Worm (Caenorhabditis elegans) whole organism, young adult: ENCODE data around the gene C02F4.4.
A peak's percentile ranks its signal among the peaks of the same experiment; 100 is the strongest.

Experiments
- B0019.2 ChIP-seq: fragments of 200-800 bp; sonication (Bioruptor generic); conservative IDR thresholded peaks from 2 replicates; pipeline ENCODE4 v1.3.6; 2022; ENCODE audit warnings: missing genetic modification reagents, missing genetic modification characterization, missing compliant biosample characterization
- F52B5.7 ChIP-seq: sonication (generic microtip); optimal IDR thresholded peaks from 2 replicates; lab custom pipeline; 2016; ENCODE audit warnings: mild to moderate bottlenecking, missing genetic modification characterization, missing compliant biosample characterization
- F55B11.4 ChIP-seq: sonication (generic microtip); optimal IDR thresholded peaks from 2 replicates; lab custom pipeline; 2016; ENCODE audit warnings: missing compliant biosample characterization, missing genetic modification characterization, borderline replicate concordance; ENCODE audit not compliant: insufficient read depth
- F57A8.1 ChIP-seq: fragments of 200-800 bp; sonication (Bioruptor generic); optimal IDR thresholded peaks from 2 replicates; lab custom pipeline; 2018; ENCODE audit warnings: mild to moderate bottlenecking, missing genetic modification characterization, moderate library complexity, missing compliant biosample characterization
- K11D2.4 ChIP-seq: fragments of 200-800 bp; sonication (Bioruptor generic); IDR thresholded peaks from 2 replicates; pipeline ENCODE4 v1.3.6; 2022; ENCODE audit warnings: missing genetic modification reagents, missing genetic modification characterization, missing compliant biosample characterization
- Y67H2A.10 ChIP-seq: fragments of 200-800 bp; sonication (Bioruptor generic); conservative IDR thresholded peaks from 2 replicates; pipeline ENCODE4 v1.3.6; 2022; ENCODE audit warnings: missing genetic modification reagents, missing genetic modification characterization, missing compliant biosample characterization
- aptf-2 ChIP-seq: fragments of 200-800 bp; sonication (Bioruptor generic); conservative IDR thresholded peaks from 2 replicates; pipeline ENCODE4 v1.3.6; 2022; ENCODE audit warnings: missing genetic modification reagents, missing genetic modification characterization, missing compliant biosample characterization
- aptf-3 ChIP-seq: fragments of 200-800 bp; sonication (Bioruptor generic); IDR thresholded peaks from 2 replicates; pipeline ENCODE4 v1.3.6; 2022; ENCODE audit warnings: missing genetic modification characterization, missing compliant biosample characterization
- atf-7 ChIP-seq: sonication (generic microtip); optimal IDR thresholded peaks from 2 replicates; lab custom pipeline; 2017; ENCODE audit warnings: mild to moderate bottlenecking, missing genetic modification characterization, missing compliant biosample characterization
- bed-2 ChIP-seq: fragments of 200-800 bp; sonication (Bioruptor generic); IDR thresholded peaks from 2 replicates; pipeline ENCODE4 v1.3.6; 2022; ENCODE audit warnings: missing genetic modification reagents, missing genetic modification characterization, missing compliant biosample characterization
- cebp-2 ChIP-seq: fragments of 200-800 bp; sonication (Bioruptor generic); IDR thresholded peaks from 2 replicates; pipeline ENCODE4 v1.3.6; 2022; ENCODE audit warnings: missing genetic modification characterization, missing compliant biosample characterization
- ceh-27 ChIP-seq: fragments of 200-800 bp; sonication (Bioruptor generic); optimal IDR thresholded peaks from 2 replicates; lab custom pipeline; 2018; ENCODE audit warnings: mild to moderate bottlenecking, missing genetic modification characterization, moderate library complexity, missing compliant biosample characterization
- ceh-40 ChIP-seq: fragments of 200-800 bp; sonication (Bioruptor generic); IDR thresholded peaks from 2 replicates; pipeline ENCODE4 v1.3.6; 2022; ENCODE audit warnings: missing genetic modification characterization, missing compliant biosample characterization
- ceh-79 ChIP-seq: sonication (generic microtip); optimal IDR thresholded peaks from 2 replicates; lab custom pipeline; 2017; ENCODE audit warnings: mild to moderate bottlenecking, missing genetic modification characterization, missing compliant biosample characterization
- dpff-1 ChIP-seq: sonication (generic microtip); optimal IDR thresholded peaks from 2 replicates; lab custom pipeline; 2017; ENCODE audit warnings: mild to moderate bottlenecking, missing genetic modification characterization, missing compliant biosample characterization
- efl-1 ChIP-seq: fragments of 150-350 bp; optimal IDR thresholded peaks from 2 replicates; lab custom pipeline; 2014; ENCODE audit warnings: missing biosample characterization, missing genetic modification reagents, missing genetic modification characterization
- him-1 ChIP-seq: sonication (generic microtip); optimal IDR thresholded peaks from 2 replicates; lab custom pipeline; 2016; ENCODE audit warnings: missing genotype, missing genetic modification reagents, missing genetic modification characterization, missing compliant biosample characterization
- let-607 ChIP-seq, 2 experiments: fragments of 200-800 bp in 1 of 2; sonication (Bioruptor generic) in 1 of 2; sonication (generic microtip) in 1 of 2; optimal IDR thresholded peaks; 2 replicates each; lab custom pipeline; 2016 to 2018; ENCODE audit warnings: mild to moderate bottlenecking in 2 of 2, missing compliant biosample characterization in 2 of 2, missing genetic modification characterization in 2 of 2, moderate library complexity in 2 of 2, missing genotype in 1 of 2
- lin-26 ChIP-seq: fragments of 200-800 bp; sonication (Bioruptor generic); IDR thresholded peaks from 2 replicates; pipeline ENCODE4 v1.3.6; 2022; ENCODE audit warnings: missing genetic modification reagents, missing genetic modification characterization, missing compliant biosample characterization
- lin-40 ChIP-seq: sonication (generic microtip); optimal IDR thresholded peaks from 2 replicates; lab custom pipeline; 2016; ENCODE audit warnings: missing genetic modification characterization, mild to moderate bottlenecking, missing compliant biosample characterization, missing genotype, missing genetic modification reagents
- madf-8 ChIP-seq: fragments of 200-800 bp; sonication (Bioruptor generic); conservative IDR thresholded peaks from 2 replicates; pipeline ENCODE4 v1.3.6; 2022; ENCODE audit warnings: missing genetic modification reagents, missing genetic modification characterization, missing compliant biosample characterization
- mel-28 ChIP-seq: sonication (generic microtip); optimal IDR thresholded peaks from 2 replicates; lab custom pipeline; 2016; ENCODE audit warnings: borderline replicate concordance, mild to moderate bottlenecking, missing genetic modification characterization, missing compliant biosample characterization
- nfya-1 ChIP-seq: sonication (generic microtip); optimal IDR thresholded peaks from 2 replicates; lab custom pipeline; 2017; ENCODE audit warnings: antibody characterized with exemption, missing compliant biosample characterization, missing genetic modification characterization, borderline replicate concordance; ENCODE audit not compliant: insufficient read depth
- nhr-80 ChIP-seq: sonication (generic microtip); optimal IDR thresholded peaks from 2 replicates; lab custom pipeline; 2016; ENCODE audit warnings: missing genetic modification characterization, missing compliant biosample characterization
- rcor-1 ChIP-seq: fragments of 200-800 bp; sonication (Bioruptor generic); IDR thresholded peaks from 2 replicates; pipeline ENCODE4 v1.3.6; 2022; ENCODE audit warnings: missing genetic modification reagents, missing genetic modification characterization, missing compliant biosample characterization
- rec-8 ChIP-seq, 2 experiments: sonication (generic microtip); optimal IDR thresholded peaks; 2 replicates each; lab custom pipeline; 2016; ENCODE audit warnings: mild to moderate bottlenecking in 2 of 2, missing genetic modification characterization in 2 of 2, missing genetic modification reagents in 2 of 2, missing genotype in 2 of 2, missing biosample characterization in 1 of 2, missing compliant biosample characterization in 1 of 2, moderate library complexity in 1 of 2
- repo-1 ChIP-seq: sonication (generic microtip); optimal IDR thresholded peaks from 2 replicates; lab custom pipeline; 2017; ENCODE audit warnings: mild to moderate bottlenecking, missing genetic modification characterization, missing compliant biosample characterization
- rpc-1 ChIP-seq, 2 experiments: fragments of 150-350 bp in 1 of 2; sonication (generic microtip) in 1 of 2; optimal IDR thresholded peaks; 2 replicates each; lab custom pipeline; 2014 to 2018; ENCODE audit warnings: missing biosample characterization in 1 of 2, missing genetic modification characterization in 1 of 2, missing genetic modification reagents in 1 of 2, missing genotype in 1 of 2
- snpc-1.3 ChIP-seq: sonication (generic microtip); optimal IDR thresholded peaks from 2 replicates; lab custom pipeline; 2017; ENCODE audit warnings: missing genetic modification characterization, mild to moderate bottlenecking, missing compliant biosample characterization, antibody characterized with exemption, moderate library complexity, missing genotype, missing genetic modification reagents; ENCODE audit not compliant: insufficient read depth
- unc-62 ChIP-seq: fragments of 150-350 bp; optimal IDR thresholded peaks from 2 replicates; lab custom pipeline; 2014; ENCODE audit warnings: missing biosample characterization, missing genetic modification reagents, missing genetic modification characterization
- ztf-18 ChIP-seq: sonication (generic microtip); optimal IDR thresholded peaks from 2 replicates; lab custom pipeline; 2016; ENCODE audit warnings: missing genotype, mild to moderate bottlenecking, missing genetic modification characterization, missing compliant biosample characterization
- ztf-22 ChIP-seq: fragments of 200-800 bp; sonication (Bioruptor generic); optimal IDR thresholded peaks from 2 replicates; lab custom pipeline; 2018; ENCODE audit warnings: mild to moderate bottlenecking, missing genetic modification characterization, moderate library complexity, missing compliant biosample characterization
- ztf-6 ChIP-seq: fragments of 200-800 bp; sonication (Bioruptor generic); IDR thresholded peaks from 2 replicates; pipeline ENCODE4 v1.3.6; 2022; ENCODE audit warnings: missing genetic modification reagents, missing genetic modification characterization, missing compliant biosample characterization

C02F4.4 gene

ce11 chrIV:10545038-10545437, 30.0 kb upstream of the C02F4.4 start, which contains the start of gene T07G12.5:
T07G12.5 (minus strand) TSS chrIV:10545138.
- TF ChIP-seq rec-8 (tag; optimal IDR thresholded peaks at IDR 0.05; lab: Kevin White, UChicago), result no peak
- no peak for TF ChIP-seq efl-1
- TF ChIP-seq let-607 (tag; optimal IDR thresholded peaks at IDR 0.05; lab: Kevin White, UChicago), result no peak
- no peak for TF ChIP-seq rpc-1 (optimal IDR thresholded peaks at IDR 0.05; lab: Kevin White, UChicago)
- no peak for TF ChIP-seq rpc-1 (tag; optimal IDR thresholded peaks at IDR 0.05; lab: Kevin White, UChicago)
- no peak for TF ChIP-seq dpff-1 (tag; lab: Kevin White, UChicago)
- no peak for TF ChIP-seq F52B5.7 (tag; lab: Kevin White, UChicago)

ce11 chrIV:10543361-10543760, 28.3 kb upstream of the C02F4.4 start:
- no peak for TF ChIP-seq ceh-79 (tag; lab: Kevin White, UChicago)
- TF ChIP-seq nhr-80, result peak; percentile 51
- no peak for TF ChIP-seq lin-26 (GFP tag; lab: Robert Waterston, UW)

ce11 chrIV:10542283-10542682, 27.3 kb upstream of the C02F4.4 start:
- TF ChIP-seq nhr-80, result peak; percentile 50
- TF ChIP-seq dpff-1 (tag; lab: Kevin White, UChicago), result no peak
- TF ChIP-seq F55B11.4 (tag; lab: Kevin White, UChicago), result no peak

DNA sequence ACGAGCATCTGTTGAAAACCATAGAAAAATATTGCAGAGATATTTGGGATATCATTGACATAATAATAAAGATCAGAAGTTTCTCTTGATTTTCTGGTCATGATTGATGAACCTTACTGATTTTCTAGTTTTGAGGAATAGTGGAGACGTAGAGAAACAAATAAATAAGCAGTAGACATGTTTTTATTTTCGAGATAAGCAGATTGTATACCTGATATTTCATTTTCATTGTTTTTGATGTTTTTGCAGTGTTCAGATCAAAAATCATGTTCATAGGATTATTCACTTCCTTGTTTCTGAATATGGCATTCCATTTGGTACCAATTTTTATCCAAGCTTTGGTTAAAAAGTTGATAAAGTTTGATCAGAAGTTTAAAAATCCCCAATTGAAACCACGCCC, 23.6 kb upstream of the C02F4.4 start, which contains the start of gene T07G12.4:
Gene T07G12.4, minus strand, starts transcription at position 101 of the 400 bp plus-strand sequence.
- TF ChIP-seq B0019.2 (GFP tag; lab: Robert Waterston, UW), result no peak
- no peak for TF ChIP-seq aptf-2 (GFP tag; lab: Robert Waterston, UW)
- no peak for TF ChIP-seq him-1
- TF ChIP-seq ztf-22, result no peak
- no peak for TF ChIP-seq ztf-18
- no peak for TF ChIP-seq cebp-2
- TF ChIP-seq mel-28 (tag; lab: Kevin White, UChicago), result no peak
- TF ChIP-seq unc-62 (GFP tag; lab: Kevin White, UChicago), result no peak
- TF ChIP-seq rcor-1 (GFP tag; lab: Robert Waterston, UW), result no peak
- no peak for TF ChIP-seq F52B5.7 (tag; lab: Kevin White, UChicago)
- TF ChIP-seq atf-7 (tag; lab: Kevin White, UChicago), result no peak
- no peak for TF ChIP-seq lin-40

DNA sequence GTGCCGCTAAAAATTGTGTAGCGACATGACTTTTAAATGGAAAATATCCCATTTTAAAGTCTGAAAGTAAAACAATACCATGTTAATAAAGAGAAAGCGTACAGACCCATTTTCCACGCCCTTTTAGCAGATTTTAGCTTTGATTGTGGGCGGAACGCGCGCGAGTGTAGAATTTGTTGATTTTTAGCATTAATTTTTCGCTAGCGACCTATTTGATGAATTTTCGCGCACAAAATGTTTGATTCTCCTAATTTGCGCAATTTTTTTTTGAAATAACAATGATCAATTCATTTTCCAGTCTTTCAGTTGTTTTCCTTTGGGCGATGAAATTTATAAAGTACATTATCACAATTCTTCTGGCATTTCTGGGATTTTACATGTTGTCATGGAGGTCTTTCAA, 18.6 kb upstream of the C02F4.4 start, which contains the start of gene T07G12.3:
Gene T07G12.3, plus strand, starts transcription at position 301 of the 400 bp plus-strand sequence.
- TF ChIP-seq ceh-27 (no peak), K11D2.4 (GFP tag; lab: Robert Waterston, UW) (no peak), snpc-1.3 (no peak), ztf-6 (GFP tag; lab: Robert Waterston, UW) (no peak), repo-1 (tag; lab: Kevin White, UChicago) (no peak), rec-8 (tag; optimal IDR thresholded peaks at IDR 0.05; lab: Kevin White, UChicago) (no peak), F57A8.1 (GFP tag; lab: Kevin White, UChicago) (no peak), ceh-40 (GFP tag; lab: Robert Waterston, UW) (no peak), nfya-1 (tag; lab: Kevin White, UChicago) (no peak), rpc-1 (optimal IDR thresholded peaks at IDR 0.05; lab: Kevin White, UChicago) (no peak), rpc-1 (tag; optimal IDR thresholded peaks at IDR 0.05; lab: Kevin White, UChicago) (no peak), rcor-1 (GFP tag; lab: Robert Waterston, UW) (no peak), bed-2 (GFP tag; lab: Robert Waterston, UW) (no peak), aptf-3 (GFP tag; lab: Robert Waterston, UW) (no peak), Y67H2A.10 (no peak), madf-8 (GFP tag; lab: Robert Waterston, UW) (no peak)
- TF ChIP-seq, all 124 proteins: peak for 0
